Fruit fly (Drosophila melanogaster): Measurements from ENCODE around the gene CG2519.

The CG2519 gene

dm6 chr3R:5520566-5520965, 27.0 kb downstream of the CG2519 start:
- TF ChIP-seq sens (GFP tag), result peak; percentile 61
- peak; percentile 77 for TF ChIP-seq D19A (tag; optimal IDR thresholded peaks at IDR 0.05)
- TF ChIP-seq Hr3 (GFP tag; optimal IDR thresholded peaks at IDR 0.05), result no peak
- no peak for TF ChIP-seq az2 (GFP tag; optimal IDR thresholded peaks at IDR 0.05)
- no peak for TF ChIP-seq CG11398 (GFP tag; optimal IDR thresholded peaks at IDR 0.05)
- TF ChIP-seq CG7928 (GFP tag; optimal IDR thresholded peaks at IDR 0.05), result no peak

dm6 chr3R:5519789-5520188, 27.8 kb downstream of the CG2519 start:
- TF ChIP-seq CG3163 (GFP tag; optimal IDR thresholded peaks at IDR 0.05), result no peak
- TF ChIP-seq CG7372 (GFP tag; IDR thresholded peaks at IDR 0.05), result 0 out of 2 replicates have a peak, but pooled peaks have one; percentile 12
- no peak for TF ChIP-seq phol (tag; optimal IDR thresholded peaks at IDR 0.05)
- TF ChIP-seq ewg (GFP tag; optimal IDR thresholded peaks at IDR 0.05), result no peak
- TF ChIP-seq CG31365 (tag; optimal IDR thresholded peaks at IDR 0.05), result no peak
- 0 out of 4 replicates have a peak, but pooled peaks have one; percentile 58 for TF ChIP-seq chinmo (GFP tag; IDR thresholded peaks at IDR 0.05; ENCODE audit: partially characterized antibody)
- TF ChIP-seq Meics (GFP tag; optimal IDR thresholded peaks at IDR 0.05), result no peak
- TF ChIP-seq Mrtf (GFP tag; IDR thresholded peaks at IDR 0.05), result no peak
- TF ChIP-seq Gsc (GFP tag; IDR thresholded peaks at IDR 0.05), result no peak
- TF ChIP-seq da (GFP tag; optimal IDR thresholded peaks at IDR 0.05), result no peak
- no peak for TF ChIP-seq Ravus (GFP tag; IDR thresholded peaks at IDR 0.05)
- TF ChIP-seq Gug (GFP tag; IDR thresholded peaks at IDR 0.05), result no peak
- no peak for TF ChIP-seq gro (GFP tag; optimal IDR thresholded peaks at IDR 0.05)
- no peak for TF ChIP-seq CG7556 (GFP tag; optimal IDR thresholded peaks at IDR 0.05)
- TF ChIP-seq Mes4 (GFP tag; optimal IDR thresholded peaks at IDR 0.05), result no peak
- no peak for TF ChIP-seq bab2 (GFP tag; optimal IDR thresholded peaks at IDR 0.05)
- peak; percentile 27 for TF ChIP-seq Ets65A (GFP tag)
- TF ChIP-seq crol (GFP tag; IDR thresholded peaks at IDR 0.05), result peak; percentile 21; the same call in 1 of the 2 replicates
- TF ChIP-seq HLH54F (GFP tag; optimal IDR thresholded peaks at IDR 0.05), result no peak
- TF ChIP-seq croc (GFP tag; conservative IDR thresholded peaks at IDR 0.05), result no peak
- TF ChIP-seq pho (GFP tag; optimal IDR thresholded peaks at IDR 0.05), result no peak
- TF ChIP-seq CG13894 (tag; optimal IDR thresholded peaks at IDR 0.05), result no peak
- no peak for TF ChIP-seq sc (optimal IDR thresholded peaks at IDR 0.05)
- no peak for TF ChIP-seq sc (GFP tag; optimal IDR thresholded peaks at IDR 0.05)
- 0 out of 2 replicates have a peak, but pooled peaks have one; percentile 7 for TF ChIP-seq gt (GFP tag; IDR thresholded peaks at IDR 0.05)
- TF ChIP-seq Xrp1 (GFP tag; IDR thresholded peaks at IDR 0.05), result no peak
- TF ChIP-seq Doc3 (GFP tag; IDR thresholded peaks at IDR 0.05; ENCODE audit: partially characterized antibody), result no peak
- 0 out of 3 replicates have a peak, but pooled peaks have one; percentile 16 for TF ChIP-seq hb (GFP tag; IDR thresholded peaks at IDR 0.05; ENCODE audit: partially characterized antibody)
- no peak for TF ChIP-seq hkb (optimal IDR thresholded peaks at IDR 0.05)
- TF ChIP-seq hkb (GFP tag; IDR thresholded peaks at IDR 0.05), result no peak

- no peak for TF ChIP-seq slou (GFP tag; optimal IDR thresholded peaks at IDR 0.05)
- no peak for TF ChIP-seq hb (GFP tag; IDR thresholded peaks at IDR 0.05; ENCODE audit: partially characterized antibody)
- TF ChIP-seq hbn (GFP tag; IDR thresholded peaks at IDR 0.05; ENCODE audit: partially characterized antibody), result no peak
- peak; percentile 35 for TF ChIP-seq CG3407 (GFP tag; optimal IDR thresholded peaks at IDR 0.05)
- peak; percentile 61 for TF ChIP-seq Xbp1 (GFP tag; optimal IDR thresholded peaks at IDR 0.05)
- TF ChIP-seq zen (tag; optimal IDR thresholded peaks at IDR 0.05), result no peak
- no peak for TF ChIP-seq mld (GFP tag; IDR thresholded peaks at IDR 0.05; ENCODE audit: partially characterized antibody)
- no peak for TF ChIP-seq gcm2 (GFP tag; optimal IDR thresholded peaks at IDR 0.05)
- TF ChIP-seq lmd (GFP tag; IDR thresholded peaks at IDR 0.05), result peak; percentile 52
- no peak for TF ChIP-seq CG15011 (GFP tag; optimal IDR thresholded peaks at IDR 0.05)
- peak; percentile 85 for TF ChIP-seq CG7745 (tag; optimal IDR thresholded peaks at IDR 0.05)
- TF ChIP-seq CG10274 (GFP tag; optimal IDR thresholded peaks at IDR 0.05), result no peak
- TF ChIP-seq CG6254 (GFP tag; optimal IDR thresholded peaks at IDR 0.05), result peak; percentile 34
- peak; percentile 15 for TF ChIP-seq Atf3 (GFP tag; optimal IDR thresholded peaks at IDR 0.05)
- peak; percentile 22 for TF ChIP-seq Bteb2 (GFP tag; optimal IDR thresholded peaks at IDR 0.05)
- peak; percentile 24 for TF ChIP-seq CG9876 (GFP tag; optimal IDR thresholded peaks at IDR 0.05)
- no peak for TF ChIP-seq gfzf (GFP tag; optimal IDR thresholded peaks at IDR 0.05)
These were observed 28.9 kb downstream of the CG2519 start for dm6 chr3R:5518627-5519026.

Data from whole organism, embryonic.